Worm (Caenorhabditis elegans) whole organism, dauer: ENCODE data around the gene F46C5.4.

Experiments
- unc-62 ChIP-seq: sonication (generic microtip); optimal IDR thresholded peaks from 2 replicates; lab custom pipeline; 2017; ENCODE audit warnings: missing biosample characterization, missing genetic modification reagents, missing genetic modification characterization

Gene F46C5.4

DNA sequence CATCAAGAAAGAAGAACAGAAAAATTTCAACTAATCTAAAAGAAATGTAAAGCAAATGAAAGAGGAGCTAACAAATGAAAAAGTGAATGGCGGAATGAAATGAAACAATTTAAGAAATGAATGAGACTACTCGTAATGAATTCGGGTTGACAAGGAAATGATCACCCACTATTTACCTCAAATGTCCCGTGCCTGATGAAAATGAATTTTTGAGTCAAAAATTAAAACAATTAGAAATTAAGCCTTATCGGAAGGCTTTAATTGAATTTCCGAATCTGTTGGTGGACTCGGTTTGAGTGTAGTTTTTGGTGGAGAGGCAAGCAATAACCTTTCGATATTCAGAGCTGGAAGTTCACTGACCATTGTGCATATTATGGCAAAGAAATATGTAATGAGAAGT is 13.1 kb downstream of the F46C5.4 start:
- TF ChIP-seq unc-62 (GFP tag; lab: Kevin White, UChicago), result no peak

DNA sequence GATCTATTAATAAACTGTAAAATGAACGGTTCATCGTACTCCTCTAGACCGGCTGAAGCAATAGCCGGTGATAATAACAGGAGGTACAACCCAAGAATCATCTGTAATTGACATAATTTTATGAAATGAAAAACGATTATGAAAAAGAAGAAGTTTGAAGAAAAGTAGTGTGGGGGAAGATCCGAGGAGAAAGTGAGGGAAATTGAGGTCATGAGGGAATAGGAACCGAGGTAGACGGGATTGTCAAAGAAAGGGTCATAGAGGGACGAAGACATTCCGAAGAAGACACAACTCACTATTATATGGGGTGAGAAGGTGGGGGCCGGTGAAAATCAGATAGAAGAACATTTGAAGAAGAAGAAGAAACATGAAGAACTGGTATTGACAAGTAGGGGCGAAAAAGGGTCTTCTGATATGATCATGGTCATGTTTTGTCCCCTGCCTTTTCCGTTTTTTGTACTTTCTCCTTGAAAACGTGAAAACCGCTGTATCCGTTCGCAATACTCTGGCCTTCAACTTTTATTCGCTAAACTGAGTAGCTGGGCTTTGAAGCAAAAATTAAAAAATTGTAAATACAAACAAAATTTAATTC is 16.2 kb downstream of the F46C5.4 start, which contains the start of gene oac-46:
TSS of gene oac-46 (minus strand) at position 101 of the 592 bp plus-strand sequence.
- no peak for TF ChIP-seq unc-62 (GFP tag; lab: Kevin White, UChicago)

DNA sequence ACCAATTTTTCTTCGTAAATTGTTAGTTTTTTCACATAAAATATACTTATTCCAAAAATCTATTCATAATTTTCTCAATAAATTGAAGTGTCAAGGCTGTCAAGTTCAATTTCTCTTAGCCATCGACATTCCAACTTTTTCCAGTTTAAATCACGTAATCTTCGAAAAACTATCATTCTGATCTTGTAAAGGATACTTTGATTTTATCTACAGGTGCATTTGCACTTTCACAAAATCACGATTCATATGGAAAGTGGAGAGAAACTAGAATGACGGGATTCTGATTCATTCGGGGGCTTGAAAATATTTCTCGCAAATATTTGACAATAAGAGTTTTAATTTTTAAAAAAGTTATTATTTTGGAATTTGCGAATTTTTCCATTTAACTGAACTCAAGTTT is 17.4 kb downstream of the F46C5.4 start:
- TF ChIP-seq unc-62 (GFP tag; lab: Kevin White, UChicago), result no peak

DNA sequence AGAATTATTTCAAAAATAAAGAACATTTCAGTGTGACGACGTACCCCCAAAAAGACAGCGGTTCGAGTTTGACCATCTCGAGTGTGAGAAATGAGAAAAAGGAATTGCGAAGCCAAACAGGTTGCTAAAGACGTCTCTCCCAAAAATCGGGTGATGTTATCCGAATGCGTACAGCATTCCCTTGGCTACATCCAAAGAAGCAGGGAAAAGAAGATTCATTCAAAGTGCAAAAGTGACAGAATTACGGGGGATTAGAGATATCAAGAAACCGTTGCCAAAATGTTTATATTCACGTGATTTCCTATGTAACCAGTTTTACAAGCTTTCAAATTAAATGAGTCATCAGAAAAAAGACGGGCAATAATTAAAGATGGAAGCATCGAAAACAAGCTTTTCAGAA is 18.1 kb downstream of the F46C5.4 start:
- TF ChIP-seq unc-62 (GFP tag; lab: Kevin White, UChicago), result no peak

DNA sequence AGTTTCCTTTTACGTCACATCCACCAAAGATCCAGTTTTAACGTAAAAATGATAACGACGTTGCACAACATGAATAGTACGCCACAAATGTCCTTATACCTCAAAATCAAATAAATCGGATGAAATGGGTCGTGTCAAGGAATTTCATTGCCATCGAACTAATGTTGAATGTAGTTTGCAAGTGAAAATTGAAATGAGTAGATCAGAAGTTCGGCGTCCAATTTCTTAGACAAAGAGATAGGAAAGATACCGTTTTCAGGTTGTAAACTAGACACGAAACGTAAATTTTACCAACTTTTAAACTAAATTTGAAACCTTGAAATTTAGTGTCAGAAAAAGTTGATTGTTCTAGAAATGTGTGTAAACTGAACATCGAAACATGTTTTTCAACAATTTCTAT is 19.0 kb downstream of the F46C5.4 start:
- TF ChIP-seq unc-62 (GFP tag; lab: Kevin White, UChicago), result no peak

DNA sequence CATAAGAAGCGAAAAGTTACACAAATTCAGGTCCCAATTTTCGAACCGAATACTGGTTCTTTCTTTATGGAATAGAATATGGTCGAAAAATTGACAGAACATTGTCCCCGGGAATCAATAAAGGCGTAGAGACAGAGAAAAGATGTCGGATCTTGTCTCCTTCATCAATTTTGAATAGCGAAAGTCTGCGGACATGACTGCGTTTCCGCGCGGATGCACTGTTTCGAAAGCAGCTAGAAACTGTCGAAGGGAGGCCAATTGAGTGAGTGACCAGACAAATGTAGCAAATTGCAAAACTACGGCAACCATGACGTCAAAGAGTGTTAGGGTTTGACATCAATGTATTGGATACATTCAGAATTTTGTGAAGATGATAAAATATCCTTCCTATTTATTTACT is 20.6 kb downstream of the F46C5.4 start:
- TF ChIP-seq unc-62 (GFP tag; lab: Kevin White, UChicago), result no peak

DNA sequence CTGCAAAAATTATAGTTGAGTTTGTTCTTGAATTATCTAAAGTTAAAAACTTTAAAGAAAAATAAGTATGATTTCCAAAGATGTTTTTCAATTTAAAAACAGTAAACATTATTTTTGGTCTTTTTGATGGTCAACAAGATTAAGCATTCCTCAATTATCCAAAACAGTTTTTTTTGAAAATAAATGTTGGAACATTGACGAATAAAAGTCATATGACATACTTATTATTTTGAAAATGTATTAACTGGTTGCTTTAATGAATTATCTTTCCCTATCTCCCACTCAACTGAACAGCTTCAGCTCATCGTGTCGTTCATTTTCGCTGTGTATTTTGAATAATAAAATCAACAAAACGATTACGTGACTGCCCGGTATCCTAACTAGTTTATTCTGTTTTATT is 21.2 kb downstream of the F46C5.4 start:
- no peak for TF ChIP-seq unc-62 (GFP tag; lab: Kevin White, UChicago)

DNA sequence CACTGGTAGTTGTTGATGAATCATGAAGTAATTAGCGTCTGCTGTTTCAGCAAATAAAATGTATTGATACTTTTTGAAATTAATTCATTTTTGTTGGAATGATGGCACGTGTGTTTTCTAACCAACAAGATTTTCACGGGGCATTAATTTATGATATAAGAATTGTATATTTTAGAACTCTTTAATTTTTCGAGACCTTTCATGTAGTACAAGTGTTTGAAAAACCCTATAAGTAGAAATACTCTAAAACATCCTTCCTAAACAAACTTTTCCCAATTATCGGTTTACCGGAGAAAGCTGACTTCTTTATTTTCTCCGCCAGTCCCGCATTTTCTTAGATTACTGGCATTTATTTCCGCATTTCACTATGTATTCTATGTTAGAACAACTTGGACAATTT is 23.7 kb downstream of the F46C5.4 start, which contains the start of gene snb-6:
TSS of gene snb-6 (minus strand) at position 101 of the 400 bp plus-strand sequence.
- no peak for TF ChIP-seq unc-62 (GFP tag; lab: Kevin White, UChicago)

DNA sequence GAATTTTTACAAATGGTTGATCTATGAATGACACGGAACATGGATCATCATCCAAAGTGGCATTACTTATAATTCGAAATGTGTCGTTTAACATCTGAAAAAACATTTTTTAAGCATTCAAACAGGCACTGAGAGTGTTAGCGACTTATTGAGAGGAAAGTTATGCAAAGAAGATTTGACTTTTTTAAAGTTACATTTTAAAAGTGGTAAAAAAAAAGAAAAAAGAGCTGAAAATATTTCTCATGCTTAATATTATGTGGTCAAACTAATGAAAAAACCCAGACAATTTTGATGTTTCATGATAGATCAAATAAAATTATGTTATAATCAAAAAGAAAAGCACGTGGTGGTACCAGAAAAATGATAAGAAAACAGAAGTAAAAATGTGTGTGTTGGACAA is 29.2 kb downstream of the F46C5.4 start, which contains the start of gene npr-20:
TSS of gene npr-20 (minus strand) at position 101 of the 400 bp plus-strand sequence.
- TF ChIP-seq unc-62 (GFP tag; lab: Kevin White, UChicago), result no peak

DNA sequence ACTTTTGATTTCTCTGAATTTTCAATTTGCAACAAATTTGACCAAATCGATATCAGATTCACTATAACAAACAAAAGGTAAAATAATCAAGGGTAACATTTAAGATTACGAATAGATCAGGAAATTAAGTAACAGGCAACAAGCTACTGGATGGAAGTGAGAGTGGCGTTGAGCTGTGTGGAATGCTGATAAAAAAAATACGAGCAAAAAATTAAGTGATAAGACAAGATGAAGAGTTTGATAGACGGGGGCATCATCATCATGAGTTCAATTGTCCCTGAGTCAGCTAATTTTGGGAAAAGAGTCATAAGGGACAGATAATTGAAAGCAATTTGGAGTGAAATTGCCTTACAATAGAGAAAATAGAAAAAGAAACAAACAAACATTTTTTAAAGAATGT is 31.0 kb downstream of the F46C5.4 start:
- TF ChIP-seq unc-62 (GFP tag; lab: Kevin White, UChicago), result no peak

DNA sequence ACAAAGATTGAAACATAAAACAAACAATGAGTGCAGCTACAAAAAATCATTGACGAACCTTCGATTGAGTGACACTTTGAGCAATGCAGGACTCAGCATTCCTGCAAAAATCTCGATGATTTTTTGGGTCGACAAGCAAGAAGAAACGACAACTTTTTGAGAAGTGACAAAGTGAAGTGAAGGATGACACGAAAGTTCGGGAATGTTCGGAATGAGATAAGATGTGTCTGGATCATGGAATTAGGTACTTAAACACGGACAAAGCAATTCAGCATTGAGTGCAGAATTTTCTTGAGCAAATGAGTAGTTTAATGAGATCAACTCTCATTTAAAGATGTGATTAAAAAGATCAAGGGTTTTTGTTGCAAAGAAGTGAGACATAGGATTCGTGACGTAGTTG is 38.0 kb downstream of the F46C5.4 start, which contains the start of gene T07D4.2:
TSS of gene T07D4.2 (minus strand) at position 101 of the 400 bp plus-strand sequence.
- TF ChIP-seq unc-62 (GFP tag; lab: Kevin White, UChicago), result no peak

DNA sequence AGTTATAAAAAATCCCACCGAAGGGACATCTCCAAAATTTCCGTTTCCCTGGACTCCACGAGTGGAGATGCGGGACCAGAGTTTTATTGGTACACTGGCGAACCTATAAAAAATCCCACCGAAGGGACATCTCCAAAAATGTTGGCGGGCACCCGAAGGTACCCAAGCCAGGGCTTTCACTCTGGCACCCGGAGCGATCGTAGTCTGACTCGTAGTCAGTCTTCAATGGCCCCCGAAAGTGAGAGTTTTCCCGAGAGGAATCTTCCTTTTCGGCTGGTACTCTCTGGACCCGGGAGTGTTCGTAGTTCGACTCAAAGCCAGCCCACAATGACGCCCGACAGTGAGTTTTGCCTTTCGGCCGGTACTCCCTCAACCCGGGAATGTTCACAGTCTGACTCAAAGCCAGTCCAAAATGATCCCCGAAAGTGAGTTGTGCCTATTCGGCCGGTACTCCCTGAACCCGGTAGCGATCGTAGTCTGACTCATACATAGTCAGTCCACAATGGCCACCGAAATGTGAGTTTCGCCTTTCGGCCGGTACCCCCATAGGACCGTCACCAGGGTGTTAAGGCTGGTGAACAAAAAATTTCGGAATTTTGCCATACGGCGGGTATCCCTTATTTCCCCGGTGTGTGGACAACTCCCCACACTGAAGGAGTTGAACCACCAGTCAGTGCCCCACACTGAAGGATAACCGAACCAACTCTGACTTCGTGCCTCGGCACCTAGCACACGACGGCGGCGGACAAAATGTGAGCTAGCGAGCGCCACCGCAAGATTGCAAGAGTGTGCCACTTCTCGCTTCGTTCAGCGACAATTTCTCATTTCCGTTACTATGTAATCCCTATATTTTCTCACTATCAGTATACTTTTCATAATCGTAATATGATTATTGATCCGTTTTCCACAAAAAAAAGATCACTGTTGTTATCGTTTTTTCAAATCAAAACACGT is 41.4 kb downstream of the F46C5.4 start:
- no peak for TF ChIP-seq unc-62 (GFP tag; lab: Kevin White, UChicago)

DNA sequence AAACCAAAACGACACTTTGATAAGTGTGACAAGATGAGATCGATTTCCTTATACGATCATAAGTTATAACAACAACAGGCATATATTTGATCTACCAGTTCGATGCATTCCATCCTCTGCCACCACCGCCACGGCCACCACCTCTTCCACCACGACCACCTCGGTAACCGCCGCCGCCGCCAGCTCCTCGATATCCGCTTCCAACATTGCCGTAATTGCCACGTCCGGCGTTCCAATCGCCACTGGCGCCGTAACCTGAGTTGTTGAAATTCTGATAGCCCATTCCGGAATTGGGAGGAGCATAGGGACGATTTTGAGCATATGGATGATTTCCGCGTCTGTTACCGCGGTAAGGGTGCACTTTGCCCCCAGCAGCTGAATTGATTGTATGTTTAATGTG is 42.6 kb downstream of the F46C5.4 start:
- no peak for TF ChIP-seq unc-62 (GFP tag; lab: Kevin White, UChicago)

DNA sequence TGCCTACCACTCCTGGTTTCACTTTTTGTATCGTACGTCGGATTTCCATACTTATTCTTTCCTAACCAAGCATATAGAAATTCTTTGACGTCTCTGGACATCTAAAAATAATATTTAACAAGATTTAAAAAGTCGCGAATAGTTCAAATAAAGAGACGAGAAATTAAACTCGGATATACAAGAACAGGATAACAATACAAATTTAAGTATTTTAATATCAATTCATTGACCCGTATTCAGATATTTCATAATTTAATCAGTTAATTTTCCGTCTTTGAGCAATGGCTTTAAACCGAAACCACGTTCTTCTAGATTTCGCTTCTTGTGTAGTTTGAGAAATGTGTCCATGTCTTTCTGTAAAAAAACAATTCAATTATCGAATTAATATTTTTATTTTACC is 47.7 kb downstream of the F46C5.4 start, which contains the start of gene rha-1:
TSS of gene rha-1 (minus strand) at position 101 of the 400 bp plus-strand sequence.
- TF ChIP-seq unc-62 (GFP tag; lab: Kevin White, UChicago), result no peak

DNA sequence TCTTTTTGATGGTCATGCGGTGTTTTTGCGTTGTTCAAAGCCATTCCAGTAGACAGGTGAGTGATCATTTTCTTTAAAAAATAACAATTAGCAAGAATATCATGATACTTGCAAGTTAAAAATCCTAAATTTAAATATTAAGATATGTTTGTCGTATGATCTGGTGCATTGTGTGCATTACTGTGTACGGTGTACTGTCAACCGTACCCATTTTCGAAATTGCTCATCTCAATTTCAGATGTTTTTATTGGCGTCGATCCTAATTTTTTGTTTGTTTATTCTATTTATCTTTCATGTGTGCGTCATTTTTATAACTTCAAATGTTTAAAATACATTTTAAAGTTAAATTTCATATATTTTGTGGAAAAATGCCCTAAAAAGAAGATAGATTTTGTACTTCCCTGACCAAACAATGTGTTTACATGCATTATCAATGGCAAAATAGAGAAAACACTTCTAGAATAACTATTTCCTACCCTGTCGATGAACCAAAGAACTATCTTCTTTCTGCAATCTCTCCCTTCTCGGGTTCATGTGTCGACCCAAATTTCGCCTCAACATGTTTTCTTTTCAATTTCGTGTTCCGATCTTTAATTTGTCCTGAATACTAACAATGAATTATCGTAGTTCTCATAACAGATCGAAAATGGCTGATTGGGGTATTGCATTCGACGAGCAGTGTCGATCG is 48.5 kb downstream of the F46C5.4 start, which contains the start of the genes T07D4.5 and ddx-19:
TSS of gene T07D4.5 (minus strand) at position 71 of the 688 bp plus-strand sequence.
TSS of gene ddx-19 (plus strand) at position 638 of the 688 bp plus-strand sequence.
- TF ChIP-seq unc-62 (GFP tag; lab: Kevin White, UChicago), result no peak
